Worm (Caenorhabditis elegans): ENCODE results near the gene sym-3.

Gene sym-3

DNA sequence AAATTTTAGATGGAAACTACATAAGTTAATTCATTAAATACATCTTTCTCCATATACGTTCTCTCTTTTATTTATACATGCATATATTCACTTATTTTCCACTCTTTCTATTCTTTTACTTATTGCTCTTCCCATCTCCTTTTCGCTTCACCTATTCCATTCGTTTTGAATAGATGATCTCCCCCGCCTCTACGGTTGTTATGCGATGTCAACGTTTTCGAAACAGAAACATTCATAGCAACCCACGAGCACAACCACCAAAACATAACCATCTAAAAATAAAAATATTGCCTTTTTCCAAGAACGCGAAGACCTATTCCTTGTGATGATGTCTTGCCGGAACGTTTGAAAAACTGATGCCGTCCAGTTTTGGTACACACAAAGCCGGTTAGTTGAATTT lies at the start of gene sym-3:
sym-3 (plus strand) TSS at position 301 of the 400 bp plus-strand sequence.
- TF ChIP-seq snpc-4 (tag; optimal IDR thresholded peaks at IDR 0.05) (no peak), lin-11 (tag; optimal IDR thresholded peaks at IDR 0.05) (no peak), ZK546.5 (tag; optimal IDR thresholded peaks at IDR 0.05) (no peak), sma-9 (GFP tag; optimal IDR thresholded peaks at IDR 0.05) (no peak), sma-9 (tag; optimal IDR thresholded peaks at IDR 0.05) (no peak), elt-1 (tag; optimal IDR thresholded peaks at IDR 0.05) (no peak), ztf-4 (tag; optimal IDR thresholded peaks at IDR 0.05) (no peak), aly-2 (tag; optimal IDR thresholded peaks at IDR 0.05) (no peak), blmp-1 (tag; optimal IDR thresholded peaks at IDR 0.05; ENCODE audit: insufficient read depth) (no peak), nhr-6 (tag; optimal IDR thresholded peaks at IDR 0.05) (no peak), nhr-12 (tag; optimal IDR thresholded peaks at IDR 0.05) (no peak), ztf-1 (GFP tag; conservative IDR thresholded peaks at IDR 0.05) (no peak), nhr-77 (tag; optimal IDR thresholded peaks at IDR 0.05) (no peak), fos-1 (tag; optimal IDR thresholded peaks at IDR 0.05) (no peak), zag-1 (tag; optimal IDR thresholded peaks at IDR 0.05) (no peak), ceh-16 (tag; optimal IDR thresholded peaks at IDR 0.05) (no peak)

ce11 chrX:5724544-5724943 lies 49.0 kb upstream of the sym-3 start:
- no peak for TF ChIP-seq sem-4 (tag; optimal IDR thresholded peaks at IDR 0.05)
- no peak for TF ChIP-seq nhr-23 (tag; optimal IDR thresholded peaks at IDR 0.05)
- TF ChIP-seq peb-1 (tag; optimal IDR thresholded peaks at IDR 0.05), result no peak
- no peak for TF ChIP-seq elt-3 (tag; optimal IDR thresholded peaks at IDR 0.05)
- no peak for TF ChIP-seq egl-27 (tag; optimal IDR thresholded peaks at IDR 0.05)
- no peak for TF ChIP-seq nhr-11 (tag; optimal IDR thresholded peaks at IDR 0.05)
- no peak for TF ChIP-seq nhr-129 (tag; optimal IDR thresholded peaks at IDR 0.05)
- TF ChIP-seq gmeb-1 (tag; optimal IDR thresholded peaks at IDR 0.05), result no peak
- TF ChIP-seq mdl-1 (tag; optimal IDR thresholded peaks at IDR 0.05), result no peak
- no peak for TF ChIP-seq ceh-82 (tag; optimal IDR thresholded peaks at IDR 0.05)
- TF ChIP-seq skn-1 (tag; optimal IDR thresholded peaks at IDR 0.05), result no peak
- TF ChIP-seq ztf-1 (GFP tag; conservative IDR thresholded peaks at IDR 0.05), result no peak
- TF ChIP-seq nhr-77 (tag; optimal IDR thresholded peaks at IDR 0.05), result no peak
- TF ChIP-seq crh-2 (tag; optimal IDR thresholded peaks at IDR 0.05), result no peak
- TF ChIP-seq F13H6.1 (tag; optimal IDR thresholded peaks at IDR 0.05), result no peak

DNA sequence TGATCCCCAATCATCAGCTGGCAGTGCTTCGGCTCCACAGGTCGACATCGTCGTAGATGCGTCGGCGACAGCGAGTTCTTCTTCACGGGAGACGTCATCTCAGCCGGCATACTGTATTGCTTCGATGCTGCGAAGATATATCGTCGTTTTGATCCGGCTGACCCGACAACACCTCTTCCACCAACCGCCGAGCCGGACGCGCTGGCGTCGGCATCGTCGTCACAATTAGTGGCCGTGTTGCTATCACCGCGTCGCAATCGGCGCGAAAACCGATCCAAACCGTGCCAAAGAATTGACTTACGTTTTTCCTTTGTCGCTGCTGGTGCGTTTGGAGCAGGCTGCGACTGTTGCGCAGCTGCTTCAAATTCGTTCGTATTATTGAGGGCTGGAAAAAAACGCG lies 47.4 kb upstream of the sym-3 start:
- TF ChIP-seq mab-5 (tag; optimal IDR thresholded peaks at IDR 0.05) (no peak), fos-1 (tag; optimal IDR thresholded peaks at IDR 0.05) (no peak), ztf-4 (tag; optimal IDR thresholded peaks at IDR 0.05) (no peak), C34F6.9 (tag; optimal IDR thresholded peaks at IDR 0.05) (no peak), skn-1 (tag; optimal IDR thresholded peaks at IDR 0.05) (no peak), unc-62 (GFP tag; optimal IDR thresholded peaks at IDR 0.05) (no peak), sma-3 (GFP tag; optimal IDR thresholded peaks at IDR 0.05) (no peak), dmd-4 (tag; optimal IDR thresholded peaks at IDR 0.05) (no peak), R02D3.7 (tag; optimal IDR thresholded peaks at IDR 0.05) (no peak), mbf-1 (tag; optimal IDR thresholded peaks at IDR 0.05) (no peak), Y55F3AM.14 (GFP tag; optimal IDR thresholded peaks at IDR 0.05) (no peak), aly-2 (tag; optimal IDR thresholded peaks at IDR 0.05) (no peak)

DNA sequence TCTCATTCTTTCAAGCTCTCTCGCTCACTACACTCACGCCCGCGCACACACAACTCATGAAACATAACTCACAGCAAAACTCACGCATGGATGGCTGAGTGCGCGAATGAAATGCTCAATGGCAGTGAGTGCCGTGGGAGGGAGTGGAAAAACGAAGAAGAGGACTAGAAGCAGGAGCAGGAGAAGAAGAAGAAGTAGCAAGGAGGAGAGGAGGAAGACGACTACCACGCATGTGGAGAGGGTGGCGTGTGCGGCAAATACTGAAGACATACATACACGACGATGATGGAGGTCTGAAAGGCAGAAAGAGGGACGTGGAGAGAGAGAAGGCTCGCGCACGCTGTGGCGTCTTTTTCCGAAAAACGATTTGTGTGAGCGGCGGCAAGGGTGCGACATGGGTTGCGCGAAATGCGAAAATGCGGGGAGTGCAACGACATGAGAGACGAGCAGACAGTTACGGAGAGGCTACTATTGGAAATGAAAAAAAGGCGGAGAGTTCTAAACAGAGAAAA lies 44.6 kb upstream of the sym-3 start:
- no peak for TF ChIP-seq ama-1 (optimal IDR thresholded peaks at IDR 0.05)
- peak; percentile 85 for TF ChIP-seq nhr-129 (tag; optimal IDR thresholded peaks at IDR 0.05)
- TF ChIP-seq R02D3.7 (tag; optimal IDR thresholded peaks at IDR 0.05), result no peak
- TF ChIP-seq aly-2 (tag; optimal IDR thresholded peaks at IDR 0.05), result no peak
- no peak for TF ChIP-seq peb-1 (tag; optimal IDR thresholded peaks at IDR 0.05)
- peak; percentile 96 for TF ChIP-seq unc-55 (GFP tag; optimal IDR thresholded peaks at IDR 0.05)
- no peak for TF ChIP-seq elt-1 (tag; optimal IDR thresholded peaks at IDR 0.05)
- no peak for TF ChIP-seq nhr-23 (tag; optimal IDR thresholded peaks at IDR 0.05)
- peak; percentile 83 for TF ChIP-seq crh-2 (tag; optimal IDR thresholded peaks at IDR 0.05)
- peak; percentile 24 for TF ChIP-seq nhr-6 (tag; optimal IDR thresholded peaks at IDR 0.05)
- no peak for TF ChIP-seq dmd-4 (tag; optimal IDR thresholded peaks at IDR 0.05)
- TF ChIP-seq lin-13 (GFP tag; optimal IDR thresholded peaks at IDR 0.05), result peak; percentile 25
- peak; percentile 82 for TF ChIP-seq lin-11 (tag; optimal IDR thresholded peaks at IDR 0.05)
- TF ChIP-seq zag-1 (tag; optimal IDR thresholded peaks at IDR 0.05), result peak; percentile 74
- TF ChIP-seq F13H6.1 (tag; optimal IDR thresholded peaks at IDR 0.05), result peak; percentile 87
- TF ChIP-seq nhr-10 (tag; optimal IDR thresholded peaks at IDR 0.05), result no peak
- no peak for TF ChIP-seq ceh-16 (tag; optimal IDR thresholded peaks at IDR 0.05)
- TF ChIP-seq mbf-1 (tag; optimal IDR thresholded peaks at IDR 0.05), result no peak
- peak; percentile 20 for TF ChIP-seq fos-1 (tag; optimal IDR thresholded peaks at IDR 0.05)
- TF ChIP-seq Y55F3AM.14 (GFP tag; optimal IDR thresholded peaks at IDR 0.05), result peak; percentile 53
- TF ChIP-seq ztf-1 (GFP tag; conservative IDR thresholded peaks at IDR 0.05), result no peak
- peak; percentile 32 for TF ChIP-seq sma-9 (GFP tag; optimal IDR thresholded peaks at IDR 0.05)
- no peak for TF ChIP-seq sma-9 (tag; optimal IDR thresholded peaks at IDR 0.05)
- peak; percentile 71 to 80 for TF ChIP-seq mdl-1 (tag; optimal IDR thresholded peaks at IDR 0.05)
- TF ChIP-seq sma-3 (GFP tag; optimal IDR thresholded peaks at IDR 0.05), result no peak
- no peak for TF ChIP-seq nhr-25 (tag; optimal IDR thresholded peaks at IDR 0.05)
- no peak for TF ChIP-seq skn-1 (tag; optimal IDR thresholded peaks at IDR 0.05)
- TF ChIP-seq ztf-11 (tag; optimal IDR thresholded peaks at IDR 0.05), result no peak
- no peak for TF ChIP-seq ztf-4 (tag; optimal IDR thresholded peaks at IDR 0.05)
- peak; percentile 63 for TF ChIP-seq mab-5 (tag; optimal IDR thresholded peaks at IDR 0.05)
- TF ChIP-seq lin-39 (tag; optimal IDR thresholded peaks at IDR 0.05), result no peak
- no peak for TF ChIP-seq nhr-77 (tag; optimal IDR thresholded peaks at IDR 0.05)
- TF ChIP-seq ZK546.5 (tag; optimal IDR thresholded peaks at IDR 0.05), result no peak
- TF ChIP-seq C34F6.9 (tag; optimal IDR thresholded peaks at IDR 0.05), result peak; percentile 77
- TF ChIP-seq elt-3 (tag; optimal IDR thresholded peaks at IDR 0.05), result no peak
- peak; percentile 41 for TF ChIP-seq egl-27 (tag; optimal IDR thresholded peaks at IDR 0.05)

Measured in whole organism, L2 larva.